Worm (Caenorhabditis elegans) whole organism, L2 larva: ENCODE results near the gene msp-31.
A peak's percentile ranks its signal among the peaks of the same experiment; 100 is the strongest.

ENCODE experiments used
- ama-1 ChIP-seq: fragments of 150-350 bp; optimal IDR thresholded peaks from 2 replicates; lab custom pipeline; 2018; ENCODE audit warnings: inconsistent platforms
- egl-27 ChIP-seq: sonication (generic microtip); optimal IDR thresholded peaks from 3 replicates; lab custom pipeline; 2017; ENCODE audit warnings: missing biosample characterization, missing genetic modification reagents, missing genetic modification characterization
- lin-13 ChIP-seq: fragments of 150-350 bp; optimal IDR thresholded peaks from 2 replicates; lab custom pipeline; 2014; ENCODE audit warnings: missing biosample characterization, missing genetic modification reagents, missing genetic modification characterization
- lin-39 ChIP-seq: fragments of 150-350 bp; optimal IDR thresholded peaks from 2 replicates; lab custom pipeline; 2014; ENCODE audit warnings: missing biosample characterization, missing genetic modification reagents, missing genetic modification characterization
- nhr-11 ChIP-seq: fragments of 150-350 bp; optimal IDR thresholded peaks from 2 replicates; lab custom pipeline; 2014; ENCODE audit warnings: missing biosample characterization, missing genetic modification characterization
- nhr-12 ChIP-seq: fragments of 150-350 bp; optimal IDR thresholded peaks from 2 replicates; lab custom pipeline; 2014; ENCODE audit warnings: missing biosample characterization, missing genetic modification characterization
- nhr-237 ChIP-seq: fragments of 150-350 bp; optimal IDR thresholded peaks from 2 replicates; lab custom pipeline; 2014; ENCODE audit warnings: missing biosample characterization, missing genetic modification characterization
- nhr-6 ChIP-seq: fragments of 150-350 bp; optimal IDR thresholded peaks from 2 replicates; lab custom pipeline; 2014; ENCODE audit warnings: missing biosample characterization, missing genetic modification characterization
- nhr-77 ChIP-seq: fragments of 150-350 bp; optimal IDR thresholded peaks from 2 replicates; lab custom pipeline; 2014; ENCODE audit warnings: missing biosample characterization, missing genetic modification characterization
- sma-9 ChIP-seq, 2 experiments: fragments of 150-350 bp in 1 of 2; sonication (generic microtip) in 1 of 2; optimal IDR thresholded peaks; 2 replicates each; lab custom pipeline; 2014 to 2016; ENCODE audit warnings: missing genetic modification characterization in 2 of 2, mild to moderate bottlenecking in 1 of 2, missing biosample characterization in 1 of 2, missing compliant biosample characterization in 1 of 2, missing genetic modification reagents in 1 of 2, moderate library complexity in 1 of 2

DNA sequence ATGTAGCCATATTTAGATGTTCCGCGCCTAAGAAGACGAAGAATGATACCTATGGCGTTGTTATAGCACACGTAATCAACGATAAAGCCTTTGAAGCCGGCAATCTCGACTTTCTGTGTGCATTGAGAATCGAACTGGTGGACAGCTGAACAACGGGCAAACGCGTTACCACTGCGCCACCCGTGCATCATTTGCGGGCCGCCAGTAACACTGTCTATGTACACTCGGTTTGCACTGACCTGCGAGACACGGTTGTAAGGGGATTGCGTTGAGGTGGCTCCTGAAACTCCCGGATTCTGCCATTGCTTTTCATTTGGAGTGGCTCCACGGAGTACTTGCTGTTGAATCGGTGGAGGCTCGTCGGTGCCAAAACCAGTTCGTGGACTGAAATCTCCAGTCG lies 26.0 kb upstream of the msp-31 start:
- TF ChIP-seq lin-39 (no peak), nhr-77 (tag; lab: Kevin White, UChicago) (no peak), nhr-11 (tag; lab: Kevin White, UChicago) (no peak), sma-9 (GFP tag; optimal IDR thresholded peaks at IDR 0.05; lab: Kevin White, UChicago) (peak; percentile 34), sma-9 (tag; optimal IDR thresholded peaks at IDR 0.05; lab: Kevin White, UChicago) (no peak), nhr-6 (tag; lab: Kevin White, UChicago) (no peak), ama-1 (lab: Kevin White, UChicago) (peak; percentile 31), nhr-237 (tag; lab: Kevin White, UChicago) (no peak), nhr-12 (tag; lab: Kevin White, UChicago) (no peak), egl-27 (tag; lab: Kevin White, UChicago) (no peak), lin-13 (no peak)
